Worm (Caenorhabditis elegans) whole organism, L1 larva: ENCODE data around the gene F36H5.12.

Experiments
- aly-2 ChIP-seq: fragments of 150-350 bp; optimal IDR thresholded peaks from 2 replicates; lab custom pipeline; 2014; ENCODE audit warnings: missing biosample characterization, missing genetic modification characterization
- nhr-71 ChIP-seq: sonication (generic microtip); optimal IDR thresholded peaks from 2 replicates; lab custom pipeline; 2016; ENCODE audit warnings: mild to moderate bottlenecking, missing genetic modification characterization, moderate library complexity, missing compliant biosample characterization
- swsn-7 ChIP-seq: sonication (generic microtip); optimal IDR thresholded peaks from 2 replicates; lab custom pipeline; 2016; ENCODE audit warnings: missing genetic modification characterization, missing compliant biosample characterization
- unc-62 ChIP-seq: fragments of 150-350 bp; optimal IDR thresholded peaks from 2 replicates; lab custom pipeline; 2014; ENCODE audit warnings: missing biosample characterization, missing genetic modification reagents, missing genetic modification characterization
- ztf-11 ChIP-seq, 2 experiments: sonication (generic microtip); optimal IDR thresholded peaks; 2 replicates each; lab custom pipeline; 2016 to 2017; ENCODE audit warnings: missing genetic modification characterization in 2 of 2, missing biosample characterization in 1 of 2, missing compliant biosample characterization in 1 of 2
- ztf-4 ChIP-seq: fragments of 150-350 bp; optimal IDR thresholded peaks from 2 replicates; lab custom pipeline; 2014; ENCODE audit warnings: missing biosample characterization, missing genetic modification characterization

DNA sequence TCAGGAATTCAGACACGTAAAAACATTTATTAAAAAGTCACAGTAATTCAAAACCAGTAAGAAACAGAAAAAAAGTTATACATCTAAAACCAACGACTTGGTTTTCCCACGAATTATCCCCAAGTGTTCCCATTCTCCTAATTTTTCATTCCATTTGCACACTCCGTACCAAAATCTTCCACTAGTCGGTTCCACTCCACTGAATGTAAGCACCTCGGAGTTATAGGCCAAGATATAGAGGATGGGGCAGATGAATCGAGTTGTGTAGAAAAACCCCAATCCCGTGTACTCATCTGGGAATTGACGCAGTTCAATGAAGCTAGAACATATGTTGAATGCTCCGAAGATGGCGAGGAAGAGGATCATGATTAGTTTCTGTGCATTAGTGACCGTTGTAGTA, 44.6 kb downstream of the F36H5.12 start:
- TF ChIP-seq ztf-11 (tag; optimal IDR thresholded peaks at IDR 0.05; lab: Kevin White, UChicago) (no peak), aly-2 (tag; lab: Kevin White, UChicago) (no peak), nhr-71 (tag; lab: Kevin White, UChicago) (no peak), ztf-4 (tag; lab: Kevin White, UChicago) (no peak), unc-62 (GFP tag; lab: Kevin White, UChicago) (no peak), swsn-7 (tag; lab: Kevin White, UChicago) (no peak)
